Worm (Caenorhabditis elegans) whole organism, late embryonic: ENCODE data around the gene rsp-2.

Experiments used
- C38D4.7 ChIP-seq: fragments of 200-800 bp; sonication (Bioruptor generic); optimal IDR thresholded peaks from 2 replicates; lab custom pipeline; 2018; ENCODE audit warnings: mild to moderate bottlenecking, missing genetic modification characterization, moderate library complexity, missing compliant biosample characterization
- K02D7.2 ChIP-seq: sonication (generic microtip); optimal IDR thresholded peaks from 2 replicates; lab custom pipeline; 2017; ENCODE audit warnings: mild to moderate bottlenecking, missing genetic modification characterization, missing compliant biosample characterization
- Y22D7AL.16 ChIP-seq: sonication (generic microtip); optimal IDR thresholded peaks from 2 replicates; lab custom pipeline; 2016; ENCODE audit warnings: missing genetic modification characterization, missing compliant biosample characterization
- ceh-24 ChIP-seq: sonication (generic microtip); optimal IDR thresholded peaks from 2 replicates; lab custom pipeline; 2016; ENCODE audit warnings: mild to moderate bottlenecking, missing genetic modification characterization, missing compliant biosample characterization
- ceh-30 ChIP-seq: fragments of 150-350 bp; optimal IDR thresholded peaks from 2 replicates; lab custom pipeline; 2014; ENCODE audit warnings: missing biosample characterization, missing genetic modification characterization
- ceh-31 ChIP-seq: sonication (generic microtip); optimal IDR thresholded peaks from 2 replicates; lab custom pipeline; 2016; ENCODE audit warnings: missing genetic modification characterization, missing compliant biosample characterization
- ceh-6 ChIP-seq: fragments of 200-800 bp; sonication (Bioruptor generic); optimal IDR thresholded peaks from 2 replicates; lab custom pipeline; 2018; ENCODE audit warnings: mild to moderate bottlenecking, missing genetic modification characterization, missing compliant biosample characterization
- ceh-9 ChIP-seq: sonication (generic microtip); optimal IDR thresholded peaks from 2 replicates; lab custom pipeline; 2016; ENCODE audit warnings: mild to moderate bottlenecking, missing genetic modification characterization, inconsistent platforms, missing compliant biosample characterization
- che-1 ChIP-seq: sonication (generic microtip); optimal IDR thresholded peaks from 2 replicates; lab custom pipeline; 2016; ENCODE audit warnings: mild to moderate bottlenecking, missing genetic modification characterization, missing compliant biosample characterization
- dmd-4 ChIP-seq: sonication (generic microtip); optimal IDR thresholded peaks from 2 replicates; lab custom pipeline; 2016; ENCODE audit warnings: borderline replicate concordance, missing genetic modification characterization, missing compliant biosample characterization
- dve-1 ChIP-seq: sonication (generic microtip); optimal IDR thresholded peaks from 2 replicates; lab custom pipeline; 2017; ENCODE audit warnings: antibody characterized with exemption, mild to moderate bottlenecking, missing genetic modification characterization, missing compliant biosample characterization
- elt-2 ChIP-seq: sonication (generic microtip); optimal IDR thresholded peaks from 2 replicates; lab custom pipeline; 2016; ENCODE audit warnings: missing genetic modification reagents, missing genetic modification characterization, missing compliant biosample characterization
- elt-4 ChIP-seq: sonication (generic microtip); optimal IDR thresholded peaks from 2 replicates; lab custom pipeline; 2016; ENCODE audit warnings: missing genetic modification characterization, missing compliant biosample characterization
- fkh-10 ChIP-seq: fragments of 150-350 bp; optimal IDR thresholded peaks from 2 replicates; lab custom pipeline; 2014; ENCODE audit warnings: missing biosample characterization, missing genetic modification reagents, missing genetic modification characterization
- gmeb-2 ChIP-seq: sonication (generic microtip); optimal IDR thresholded peaks from 2 replicates; lab custom pipeline; 2016; ENCODE audit warnings: missing genetic modification characterization, inconsistent platforms, missing compliant biosample characterization
- hlh-15 ChIP-seq: sonication (generic microtip); optimal IDR thresholded peaks from 2 replicates; lab custom pipeline; 2016; ENCODE audit warnings: missing genetic modification characterization, missing compliant biosample characterization
- hlh-6 ChIP-seq: sonication (generic microtip); optimal IDR thresholded peaks from 2 replicates; lab custom pipeline; 2016; ENCODE audit warnings: missing genotype, missing genetic modification characterization, missing compliant biosample characterization
- hlh-8 ChIP-seq: sonication (generic microtip); optimal IDR thresholded peaks from 2 replicates; lab custom pipeline; 2016; ENCODE audit warnings: missing genotype, missing genetic modification characterization, missing compliant biosample characterization
- lim-6 ChIP-seq: sonication (generic microtip); optimal IDR thresholded peaks from 2 replicates; lab custom pipeline; 2016; ENCODE audit warnings: missing genetic modification characterization, missing compliant biosample characterization
- madf-2 ChIP-seq: sonication (generic microtip); optimal IDR thresholded peaks from 2 replicates; lab custom pipeline; 2017; ENCODE audit warnings: missing genetic modification characterization, missing compliant biosample characterization
- mec-3 ChIP-seq: sonication (generic microtip); optimal IDR thresholded peaks from 2 replicates; lab custom pipeline; 2016; ENCODE audit warnings: borderline replicate concordance, missing genetic modification characterization, missing compliant biosample characterization
- nhr-11 ChIP-seq: fragments of 150-350 bp; optimal IDR thresholded peaks from 2 replicates; lab custom pipeline; 2014; ENCODE audit warnings: missing biosample characterization, missing genetic modification characterization
- nhr-232 ChIP-seq: sonication (generic microtip); optimal IDR thresholded peaks from 2 replicates; lab custom pipeline; 2016; ENCODE audit warnings: missing genetic modification characterization, missing compliant biosample characterization
- pag-3 ChIP-seq: sonication (generic microtip); optimal IDR thresholded peaks from 2 replicates; lab custom pipeline; 2016; ENCODE audit warnings: missing compliant biosample characterization, missing genetic modification characterization, borderline replicate concordance
- pha-4 ChIP-seq: fragments of 150-350 bp; optimal IDR thresholded peaks from 2 replicates; lab custom pipeline; 2018; ENCODE audit warnings: missing biosample characterization, missing genetic modification reagents, missing genetic modification characterization
- pqm-1 ChIP-seq: sonication (generic microtip); optimal IDR thresholded peaks from 2 replicates; lab custom pipeline; 2016; ENCODE audit warnings: missing genetic modification characterization, missing compliant biosample characterization
- ref-2 ChIP-seq: sonication (generic microtip); optimal IDR thresholded peaks from 2 replicates; lab custom pipeline; 2016; ENCODE audit warnings: missing genetic modification characterization, missing compliant biosample characterization
- sdc-2 ChIP-seq: sonication (generic microtip); optimal IDR thresholded peaks from 2 replicates; lab custom pipeline; 2016; ENCODE audit warnings: missing genotype, missing genetic modification characterization, missing compliant biosample characterization
- sox-2 ChIP-seq: fragments of 200-800 bp; sonication (Bioruptor generic); IDR thresholded peaks from 2 replicates; pipeline ENCODE4 v1.3.6; 2022; ENCODE audit warnings: missing genetic modification reagents, missing genetic modification characterization, missing compliant biosample characterization
- syd-9 ChIP-seq: sonication (generic microtip); optimal IDR thresholded peaks from 2 replicates; lab custom pipeline; 2016; ENCODE audit warnings: mild to moderate bottlenecking, missing genetic modification characterization, moderate library complexity, missing compliant biosample characterization
- unc-42 ChIP-seq: sonication (generic microtip); optimal IDR thresholded peaks from 2 replicates; lab custom pipeline; 2016; ENCODE audit warnings: missing genotype, missing genetic modification characterization, missing compliant biosample characterization
- unc-55 ChIP-seq: sonication (generic microtip); optimal IDR thresholded peaks from 2 replicates; lab custom pipeline; 2017; ENCODE audit warnings: missing biosample characterization, missing genetic modification reagents, missing genetic modification characterization
- zip-5 ChIP-seq: sonication (generic microtip); optimal IDR thresholded peaks from 2 replicates; lab custom pipeline; 2016; ENCODE audit warnings: missing genetic modification characterization, missing compliant biosample characterization
- ztf-16 ChIP-seq: sonication (generic microtip); optimal IDR thresholded peaks from 2 replicates; lab custom pipeline; 2017; ENCODE audit warnings: missing genetic modification characterization, missing compliant biosample characterization

The rsp-2 gene

ce11 chrII:11495806-11496205 is 43.1 kb upstream of the rsp-2 start:
- no peak for TF ChIP-seq sox-2 (GFP tag; lab: Robert Waterston, UW)
- TF ChIP-seq K02D7.2 (tag; lab: Kevin White, UChicago) = no peak
- TF ChIP-seq che-1 (tag; lab: Kevin White, UChicago) = no peak
- no peak for TF ChIP-seq nhr-11

DNA sequence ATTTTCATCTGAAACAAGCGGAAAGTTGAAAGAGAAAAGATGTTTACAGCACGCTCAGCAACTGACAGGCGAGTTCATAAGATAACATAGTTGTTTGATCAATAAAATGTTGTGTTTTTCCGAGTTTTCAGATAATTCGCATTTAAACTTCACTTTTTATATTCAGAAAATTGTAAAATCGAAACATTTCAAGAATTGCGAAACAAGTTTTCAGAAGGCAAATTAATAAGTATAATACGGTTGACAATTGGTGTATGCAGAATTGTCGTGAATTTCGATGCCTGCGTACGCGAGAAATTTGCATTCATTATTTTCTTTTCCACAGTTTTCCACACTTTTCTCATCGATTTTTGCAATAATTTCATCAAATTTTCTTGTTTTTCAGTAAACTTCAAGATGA is 42.6 kb upstream of the rsp-2 start, which contains the start of the genes ooc-3 and B0334.4:
ooc-3 (minus strand) TSS at position 15 of the 400 bp plus-strand sequence.
B0334.4 (plus strand) TSS at position 386 of the 400 bp plus-strand sequence.
- peak; percentile 70 for TF ChIP-seq unc-42
- TF ChIP-seq hlh-8 (tag; lab: Kevin White, UChicago) = no peak

DNA sequence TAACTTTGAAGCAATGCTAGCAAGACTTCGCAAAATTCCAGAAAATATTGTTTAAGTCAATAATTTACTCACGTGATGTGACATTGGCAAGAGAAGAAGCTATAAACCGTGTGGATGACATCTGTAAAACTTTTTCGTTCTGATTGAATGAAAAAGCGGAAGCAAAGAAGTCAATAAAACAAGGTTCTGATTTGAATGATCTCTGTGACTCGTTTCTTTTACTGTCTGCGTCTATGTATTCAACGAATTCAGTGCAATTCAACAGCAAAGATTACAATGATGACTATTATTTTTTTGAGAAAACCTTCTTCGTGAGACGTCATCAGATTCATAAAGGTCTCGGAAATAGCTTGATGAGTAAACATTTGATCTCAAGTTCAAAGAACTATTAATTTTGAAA is 40.1 kb upstream of the rsp-2 start, which contains the start of gene hacl-1:
hacl-1 (minus strand) TSS at position 121 of the 400 bp plus-strand sequence.
- TF ChIP-seq syd-9 (tag; lab: Kevin White, UChicago) (no peak), elt-2 (peak; percentile 27), pqm-1 (no peak)

DNA sequence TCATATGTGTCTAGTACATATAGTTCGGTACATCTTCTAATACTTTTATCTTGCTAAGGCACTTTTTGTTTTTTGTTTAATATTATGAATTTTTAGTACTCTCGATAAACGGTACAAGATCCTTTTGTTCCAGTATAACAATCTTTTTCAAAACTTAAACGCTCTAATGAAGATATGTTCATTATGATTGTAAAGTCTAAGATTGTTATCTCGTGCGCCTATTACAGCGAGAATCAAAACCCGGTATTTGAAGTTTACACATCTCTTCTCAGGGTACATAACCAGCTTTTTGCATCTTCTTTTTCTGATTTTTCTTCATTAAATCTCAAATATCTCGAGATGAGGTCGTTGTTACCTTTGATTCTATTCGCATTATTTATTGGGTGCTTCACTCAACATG is 35.2 kb upstream of the rsp-2 start, which contains the start of gene B0334.13:
B0334.13 (plus strand) TSS at position 301 of the 400 bp plus-strand sequence.
- TF ChIP-seq ceh-30 (no peak), ztf-16 (tag; lab: Kevin White, UChicago) (no peak), nhr-232 (tag; lab: Kevin White, UChicago) (no peak), ref-2 (no peak), lim-6 (no peak), pag-3 (no peak), nhr-11 (no peak), fkh-10 (GFP tag; lab: Kevin White, UChicago) (no peak), ceh-6 (no peak), hlh-6 (tag; lab: Kevin White, UChicago) (no peak), gmeb-2 (no peak), dmd-4 (tag; lab: Kevin White, UChicago) (no peak), sox-2 (GFP tag; lab: Robert Waterston, UW) (no peak), madf-2 (tag; lab: Kevin White, UChicago) (no peak)

DNA sequence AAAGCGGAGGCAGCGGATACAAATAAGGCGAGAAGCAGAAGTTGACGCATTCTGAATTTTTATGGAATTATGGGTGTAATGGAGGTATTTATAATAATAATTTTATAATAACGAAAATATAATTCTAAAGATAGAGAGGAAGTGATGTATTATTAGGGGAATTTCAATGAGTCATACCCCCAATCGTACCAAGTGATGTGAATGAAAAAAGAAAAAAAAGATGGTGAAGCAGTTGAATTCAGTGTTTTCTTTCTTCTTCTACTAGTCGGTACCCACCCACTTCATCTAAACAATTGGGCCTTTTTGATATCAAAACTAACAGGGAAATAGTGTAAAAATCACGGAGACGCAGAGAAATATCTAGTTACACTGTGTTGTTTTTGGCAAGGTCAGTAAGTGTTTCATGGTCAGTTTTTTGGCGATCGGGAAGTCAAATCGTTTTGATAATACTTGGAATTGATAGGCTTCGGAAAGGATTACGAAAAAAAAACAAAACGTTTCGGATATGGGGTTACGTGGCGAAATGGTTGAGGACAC is 34.0 kb upstream of the rsp-2 start, which contains the start of gene ttr-18:
ttr-18 (minus strand) TSS at position 51 of the 537 bp plus-strand sequence.
- no peak for TF ChIP-seq ceh-24 (tag; lab: Kevin White, UChicago)
- no peak for TF ChIP-seq zip-5 (tag; lab: Kevin White, UChicago)
- no peak for TF ChIP-seq sdc-2 (tag; lab: Kevin White, UChicago)
- TF ChIP-seq Y22D7AL.16 (tag; lab: Kevin White, UChicago) = no peak
- no peak for TF ChIP-seq hlh-8 (tag; lab: Kevin White, UChicago)
- TF ChIP-seq ceh-31 (tag; lab: Kevin White, UChicago) = no peak
- no peak for TF ChIP-seq dve-1 (tag; lab: Kevin White, UChicago)
- TF ChIP-seq ceh-9 (tag; lab: Kevin White, UChicago) = no peak
- no peak for TF ChIP-seq pha-4 (tag; lab: Kevin White, UChicago)
- no peak for TF ChIP-seq sox-2 (GFP tag; lab: Robert Waterston, UW)
- TF ChIP-seq C38D4.7 (GFP tag; lab: Kevin White, UChicago) = no peak
- no peak for TF ChIP-seq elt-2
- TF ChIP-seq elt-4 (tag; lab: Kevin White, UChicago) = no peak
- TF ChIP-seq hlh-15 = no peak

- TF ChIP-seq unc-55 (GFP tag; lab: Kevin White, UChicago) = no peak
- TF ChIP-seq mec-3 (tag; lab: Kevin White, UChicago) = no peak
- TF ChIP-seq gmeb-2 = no peak
- TF ChIP-seq, all 69 proteins: peak for 0
Measured at ce11 chrII:11485200-11485599, 32.4 kb upstream of the rsp-2 start, which contains the start of gene twk-5. twk-5 (minus strand) TSS chrII:11485300.
